Worm (Caenorhabditis elegans) whole organism, young adult: ENCODE measurements around the gene C05A9.2.

Experiments used
- B0035.1 ChIP-seq: sonication (generic microtip); optimal IDR thresholded peaks from 2 replicates; lab custom pipeline; 2016; ENCODE audit warnings: missing genetic modification characterization, mild to moderate bottlenecking, missing compliant biosample characterization, missing genotype, missing genetic modification reagents
- B0336.3 ChIP-seq: fragments of 200-800 bp; sonication (Bioruptor generic); IDR thresholded peaks from 2 replicates; pipeline ENCODE4 v1.3.6; 2022; ENCODE audit warnings: missing genetic modification characterization, missing compliant biosample characterization
- D2030.7 ChIP-seq: fragments of 200-800 bp; sonication (Bioruptor generic); IDR thresholded peaks from 2 replicates; pipeline ENCODE4 v1.3.6; 2022; ENCODE audit warnings: missing genetic modification reagents, missing genetic modification characterization, missing compliant biosample characterization
- F23B12.7 ChIP-seq: sonication (generic microtip); optimal IDR thresholded peaks from 2 replicates; lab custom pipeline; 2017; ENCODE audit warnings: missing genetic modification characterization, mild to moderate bottlenecking, missing compliant biosample characterization, antibody characterized with exemption, moderate library complexity; ENCODE audit not compliant: insufficient read depth
- F55B11.4 ChIP-seq: sonication (generic microtip); optimal IDR thresholded peaks from 2 replicates; lab custom pipeline; 2016; ENCODE audit warnings: missing compliant biosample characterization, missing genetic modification characterization, borderline replicate concordance; ENCODE audit not compliant: insufficient read depth
- F57C9.4 ChIP-seq: sonication (generic microtip); optimal IDR thresholded peaks from 2 replicates; lab custom pipeline; 2017; ENCODE audit warnings: mild to moderate bottlenecking, missing genetic modification characterization, missing compliant biosample characterization
- Y53F4B.3 ChIP-seq: fragments of 200-800 bp; sonication (Bioruptor generic); IDR thresholded peaks from 2 replicates; pipeline ENCODE4 v1.3.6; 2022; ENCODE audit warnings: missing genetic modification reagents, missing genetic modification characterization, missing compliant biosample characterization
- Y95B8A.8 ChIP-seq: fragments of 200-800 bp; sonication (Bioruptor generic); IDR thresholded peaks from 2 replicates; pipeline ENCODE4 v1.3.6; 2022; ENCODE audit warnings: missing genetic modification reagents, missing genetic modification characterization, missing compliant biosample characterization
- akir-1 ChIP-seq: fragments of 200-800 bp; sonication (Bioruptor generic); optimal IDR thresholded peaks from 2 replicates; lab custom pipeline; 2018; ENCODE audit warnings: mild to moderate bottlenecking, missing genetic modification characterization, moderate library complexity, missing compliant biosample characterization
- ama-1 ChIP-seq, 3 experiments: fragments of 150-350 bp in 1 of 3; sonication (generic microtip) in 2 of 3; optimal IDR thresholded peaks; 2 replicates each; lab custom pipeline; 2014 to 2018; ENCODE audit warnings: missing biosample characterization in 2 of 3, missing genetic modification characterization in 2 of 3, missing genetic modification reagents in 2 of 3
- aptf-2 ChIP-seq: fragments of 200-800 bp; sonication (Bioruptor generic); conservative IDR thresholded peaks from 2 replicates; pipeline ENCODE4 v1.3.6; 2022; ENCODE audit warnings: missing genetic modification reagents, missing genetic modification characterization, missing compliant biosample characterization
- attf-3 ChIP-seq: fragments of 200-800 bp; sonication (Bioruptor generic); conservative IDR thresholded peaks from 2 replicates; pipeline ENCODE4 v1.3.6; 2022; ENCODE audit warnings: missing genetic modification reagents, missing genetic modification characterization, missing compliant biosample characterization
- attf-5 ChIP-seq: fragments of 200-800 bp; sonication (Bioruptor generic); optimal IDR thresholded peaks from 2 replicates; lab custom pipeline; 2018; ENCODE audit warnings: mild to moderate bottlenecking, missing genetic modification characterization, missing compliant biosample characterization
- cebp-1 ChIP-seq, 2 experiments: fragments of 200-800 bp in 1 of 2; sonication (Bioruptor generic) in 1 of 2; sonication (generic microtip) in 1 of 2; IDR thresholded peaks in 1 of 2; optimal IDR thresholded peaks in 1 of 2; 2 replicates each; pipeline versions ENCODE4 v1.3.6 to Lab custom; 2017 to 2022; ENCODE audit warnings: missing compliant biosample characterization in 2 of 2, missing genetic modification characterization in 2 of 2, mild to moderate bottlenecking in 1 of 2, missing genetic modification reagents in 1 of 2, moderate library complexity in 1 of 2
- ceh-58 ChIP-seq: fragments of 200-800 bp; sonication (Bioruptor generic); IDR thresholded peaks from 2 replicates; pipeline ENCODE4 v1.3.6; 2022; ENCODE audit warnings: missing genetic modification characterization, missing compliant biosample characterization
- ceh-79 ChIP-seq: sonication (generic microtip); optimal IDR thresholded peaks from 2 replicates; lab custom pipeline; 2017; ENCODE audit warnings: mild to moderate bottlenecking, missing genetic modification characterization, missing compliant biosample characterization
- dox-1 ChIP-seq: fragments of 200-800 bp; sonication (Bioruptor generic); IDR thresholded peaks from 2 replicates; pipeline ENCODE4 v1.3.6; 2022; ENCODE audit warnings: missing genetic modification reagents, missing genetic modification characterization, missing compliant biosample characterization
- egl-18 ChIP-seq: fragments of 200-800 bp; sonication (Bioruptor generic); IDR thresholded peaks from 2 replicates; pipeline ENCODE4 v1.3.6; 2022; ENCODE audit warnings: missing genetic modification reagents, missing genetic modification characterization, missing compliant biosample characterization
- egrh-3 ChIP-seq: fragments of 200-800 bp; sonication (Bioruptor generic); IDR thresholded peaks from 2 replicates; pipeline ENCODE4 v1.3.6; 2022; ENCODE audit warnings: missing genetic modification reagents, missing genetic modification characterization, missing compliant biosample characterization
- ets-4 ChIP-seq: fragments of 200-800 bp; sonication (Bioruptor generic); optimal IDR thresholded peaks from 2 replicates; lab custom pipeline; 2018; ENCODE audit warnings: mild to moderate bottlenecking, missing genetic modification characterization, missing compliant biosample characterization
- gei-17 ChIP-seq: fragments of 200-800 bp; sonication (Bioruptor generic); optimal IDR thresholded peaks from 2 replicates; lab custom pipeline; 2018; ENCODE audit warnings: mild to moderate bottlenecking, missing genetic modification characterization, missing compliant biosample characterization
- him-1 ChIP-seq: sonication (generic microtip); optimal IDR thresholded peaks from 2 replicates; lab custom pipeline; 2016; ENCODE audit warnings: missing genotype, missing genetic modification reagents, missing genetic modification characterization, missing compliant biosample characterization
- hlh-26 ChIP-seq: fragments of 200-800 bp; sonication (Bioruptor generic); conservative IDR thresholded peaks from 2 replicates; pipeline ENCODE4 v1.3.6; 2022; ENCODE audit warnings: missing genetic modification reagents, missing genetic modification characterization, missing compliant biosample characterization
- let-607 ChIP-seq, 2 experiments: fragments of 200-800 bp in 1 of 2; sonication (Bioruptor generic) in 1 of 2; sonication (generic microtip) in 1 of 2; optimal IDR thresholded peaks; 2 replicates each; lab custom pipeline; 2016 to 2018; ENCODE audit warnings: mild to moderate bottlenecking in 2 of 2, missing compliant biosample characterization in 2 of 2, missing genetic modification characterization in 2 of 2, moderate library complexity in 2 of 2, missing genotype in 1 of 2
- lin-35 ChIP-seq, 3 experiments: fragments of 150-350 bp in 2 of 3; sonication (generic microtip) in 1 of 3; optimal IDR thresholded peaks; 2 replicates each; lab custom pipeline; 2014 to 2018; ENCODE audit warnings: missing biosample characterization in 3 of 3, missing genetic modification characterization in 3 of 3, missing genetic modification reagents in 3 of 3
- lir-1 ChIP-seq: fragments of 200-800 bp; sonication (Bioruptor generic); conservative IDR thresholded peaks from 2 replicates; pipeline ENCODE4 v1.3.6; 2022; ENCODE audit warnings: missing genetic modification reagents, missing genetic modification characterization, missing compliant biosample characterization
- lsy-27 ChIP-seq: sonication (generic microtip); optimal IDR thresholded peaks from 2 replicates; lab custom pipeline; 2017; ENCODE audit warnings: missing genetic modification characterization, mild to moderate bottlenecking, missing compliant biosample characterization, antibody characterized with exemption, missing genotype, borderline replicate concordance; ENCODE audit not compliant: insufficient read depth
- mel-28 ChIP-seq: sonication (generic microtip); optimal IDR thresholded peaks from 2 replicates; lab custom pipeline; 2016; ENCODE audit warnings: borderline replicate concordance, mild to moderate bottlenecking, missing genetic modification characterization, missing compliant biosample characterization
- mes-4 ChIP-seq: sonication (generic microtip); optimal IDR thresholded peaks from 2 replicates; lab custom pipeline; 2016; ENCODE audit warnings: missing genotype, missing genetic modification characterization, missing compliant biosample characterization
- mxl-1 ChIP-seq: sonication (generic microtip); optimal IDR thresholded peaks from 2 replicates; lab custom pipeline; 2016; ENCODE audit warnings: missing genetic modification characterization, missing compliant biosample characterization
- nhr-27 ChIP-seq: fragments of 200-800 bp; sonication (Bioruptor generic); optimal IDR thresholded peaks from 2 replicates; lab custom pipeline; 2018; ENCODE audit warnings: mild to moderate bottlenecking, missing genetic modification characterization, moderate library complexity, missing compliant biosample characterization
- nhr-80 ChIP-seq: sonication (generic microtip); optimal IDR thresholded peaks from 2 replicates; lab custom pipeline; 2016; ENCODE audit warnings: missing genetic modification characterization, missing compliant biosample characterization
- pha-4 ChIP-seq: fragments of 150-350 bp; sonication (generic microtip); optimal IDR thresholded peaks from 2 replicates; lab custom pipeline; 2014; ENCODE audit warnings: missing biosample characterization, missing genetic modification reagents, missing genetic modification characterization
- ztf-22 ChIP-seq: fragments of 200-800 bp; sonication (Bioruptor generic); optimal IDR thresholded peaks from 2 replicates; lab custom pipeline; 2018; ENCODE audit warnings: mild to moderate bottlenecking, missing genetic modification characterization, moderate library complexity, missing compliant biosample characterization

C05A9.2 gene

DNA sequence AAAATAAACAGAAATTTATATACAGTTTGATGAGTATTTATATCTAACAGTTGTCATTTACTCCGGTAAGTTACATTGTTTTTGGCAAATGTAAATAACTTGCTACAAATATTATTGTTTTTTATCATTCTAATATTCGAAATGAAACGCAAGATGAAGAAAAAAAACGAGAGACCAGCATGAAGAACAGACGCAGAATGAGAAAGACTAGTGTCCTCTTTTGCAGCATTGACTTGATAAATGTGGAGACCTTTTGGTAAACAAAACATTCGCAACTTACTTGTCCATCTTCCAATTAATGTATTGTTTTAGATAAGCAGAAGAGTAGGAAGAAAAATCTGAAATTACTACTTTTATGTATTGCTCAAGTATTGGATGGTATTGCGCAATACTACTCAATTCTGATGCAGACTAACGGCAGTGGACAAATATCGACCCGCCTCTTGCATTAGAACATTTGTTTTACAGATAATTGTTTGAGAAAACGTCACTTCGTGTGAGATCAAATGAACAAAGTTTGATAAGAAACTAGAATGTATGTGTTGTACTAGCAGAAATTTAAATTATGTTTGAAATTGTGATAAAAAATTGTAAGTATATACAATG is 32.8 kb upstream of the C05A9.2 start, which contains the start of gene pgp-6:
pgp-6 (minus strand) TSS at position 288 of the 606 bp plus-strand sequence.
- TF ChIP-seq cebp-1 (GFP tag; IDR thresholded peaks at IDR 0.05; lab: Robert Waterston, UW) (peak; percentile 39; the same call in 1 of the 2 replicates), cebp-1 (tag; optimal IDR thresholded peaks at IDR 0.05; lab: Kevin White, UChicago) (no peak), pha-4 (tag; lab: Kevin White, UChicago) (no peak)

DNA sequence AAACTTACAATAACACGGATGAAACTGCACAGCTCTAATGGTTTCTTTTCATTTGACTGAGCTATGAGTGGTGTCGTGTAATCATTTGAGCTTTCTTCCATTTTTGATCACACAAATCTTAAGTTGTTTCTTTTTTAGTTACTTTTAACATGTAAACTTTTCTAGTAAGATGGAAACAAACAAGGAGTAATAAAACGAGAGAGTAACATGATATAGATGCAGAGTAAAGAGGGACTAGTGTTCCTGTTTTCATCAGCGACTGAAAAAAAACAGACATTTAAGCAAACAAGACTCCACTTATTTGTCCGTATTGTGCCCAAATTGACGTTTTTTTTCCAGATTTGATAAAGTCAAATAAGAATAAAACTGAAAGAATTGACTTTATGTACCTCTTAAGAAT is 25.7 kb upstream of the C05A9.2 start, which contains the start of gene pgp-7:
pgp-7 (minus strand) TSS at position 101 of the 400 bp plus-strand sequence.
- TF ChIP-seq nhr-27 (tag; lab: Kevin White, UChicago) (no peak), him-1 (no peak), lir-1 (GFP tag; lab: Robert Waterston, UW) (no peak), lin-35 (GFP tag; optimal IDR thresholded peaks at IDR 0.05; lab: Kevin White, UChicago) (no peak), egrh-3 (GFP tag; lab: Robert Waterston, UW) (no peak), ceh-58 (no peak), let-607 (tag; optimal IDR thresholded peaks at IDR 0.05; lab: Kevin White, UChicago) (no peak)
- TF ChIP-seq, all 124 proteins: peak for 0

DNA sequence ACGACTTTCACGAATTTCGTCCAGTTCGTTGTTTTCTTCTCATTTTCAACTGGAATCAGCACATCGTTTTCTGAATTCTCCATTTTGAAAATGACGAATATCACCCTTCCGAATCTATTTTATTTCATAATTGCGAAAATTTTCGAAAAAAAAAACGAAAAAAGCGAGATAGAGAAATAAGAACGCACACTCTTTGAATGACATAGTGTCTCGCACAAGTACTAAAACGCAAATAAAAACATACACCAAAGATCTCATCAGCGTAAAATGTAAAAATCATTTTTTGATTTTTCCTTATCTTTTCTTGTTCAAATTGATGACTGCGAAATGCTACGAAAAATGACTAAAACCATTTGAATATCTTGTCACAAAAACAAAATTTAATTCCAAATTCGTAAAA is 19.8 kb upstream of the C05A9.2 start, which contains the start of gene pgp-8:
pgp-8 (minus strand) TSS at position 101 of the 400 bp plus-strand sequence.
- no peak for TF ChIP-seq F55B11.4 (tag; lab: Kevin White, UChicago)
- peak; percentile 12 for TF ChIP-seq nhr-80 (tag; lab: Kevin White, UChicago)
- TF ChIP-seq, all 124 proteins: peak for 1

DNA sequence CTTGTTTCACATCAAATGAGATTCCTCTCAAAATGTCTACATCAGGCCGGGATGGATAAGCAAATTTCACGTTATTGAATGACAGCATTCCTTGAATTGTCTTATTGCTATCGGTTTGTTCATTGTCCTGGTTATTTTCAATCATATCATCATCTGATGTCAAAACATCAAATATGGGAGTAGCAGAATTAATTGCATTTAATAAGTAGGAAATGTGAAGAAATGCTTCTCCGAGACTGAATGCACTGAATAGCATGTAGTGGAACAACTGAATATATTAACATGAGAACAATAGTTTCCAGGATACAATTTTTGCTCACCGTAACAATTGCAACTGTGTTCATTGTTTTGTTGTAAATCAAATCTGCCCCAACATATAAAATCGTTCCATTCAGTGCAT is 18.1 kb upstream of the C05A9.2 start:
- TF ChIP-seq aptf-2 (GFP tag; lab: Robert Waterston, UW) (no peak), Y53F4B.3 (GFP tag; lab: Robert Waterston, UW) (no peak), pha-4 (tag; lab: Kevin White, UChicago) (no peak)
- TF ChIP-seq, all 124 proteins: peak for 0

DNA sequence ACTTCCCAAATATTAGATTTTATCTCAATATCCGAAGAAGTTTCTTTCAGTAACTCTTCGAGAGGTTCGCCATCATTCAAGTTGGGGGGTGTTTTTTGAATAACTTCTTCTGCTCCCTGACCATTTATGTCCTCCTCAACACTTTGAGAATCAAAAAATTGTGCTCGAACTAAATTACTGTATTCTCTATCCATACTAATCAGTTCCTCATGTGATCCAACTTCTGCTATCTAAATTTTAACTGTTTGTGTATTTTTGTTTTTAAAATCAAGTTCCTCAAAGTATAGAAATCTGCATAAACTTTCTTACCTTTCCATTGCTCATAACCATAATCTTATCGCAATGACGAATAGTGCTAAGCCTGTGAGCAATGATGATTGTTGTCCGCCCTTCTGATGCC is 17.2 kb upstream of the C05A9.2 start:
- no peak for TF ChIP-seq akir-1
- TF ChIP-seq Y95B8A.8 (GFP tag; lab: Robert Waterston, UW) = no peak
- TF ChIP-seq gei-17 (GFP tag; lab: Kevin White, UChicago) = no peak
- no peak for TF ChIP-seq mel-28 (tag; lab: Kevin White, UChicago)
- no peak for TF ChIP-seq B0336.3

- TF ChIP-seq mes-4 (tag; lab: Kevin White, UChicago) (no peak), F57C9.4 (tag; lab: Kevin White, UChicago) (no peak), hlh-26 (no peak), attf-3 (GFP tag; lab: Robert Waterston, UW) (no peak), lsy-27 (no peak), egl-18 (no peak), ztf-22 (GFP tag; lab: Kevin White, UChicago) (no peak), attf-5 (GFP tag; lab: Kevin White, UChicago) (no peak), ets-4 (GFP tag; lab: Kevin White, UChicago) (no peak), F23B12.7 (no peak), ceh-79 (no peak), let-607 (tag; optimal IDR thresholded peaks at IDR 0.05; lab: Kevin White, UChicago) (no peak), B0035.1 (no peak), mxl-1 (tag; lab: Kevin White, UChicago) (no peak), ama-1 (optimal IDR thresholded peaks at IDR 0.05; lab: Kevin White, UChicago) (no peak), ama-1 (GFP tag; optimal IDR thresholded peaks at IDR 0.05; lab: Kevin White, UChicago) (no peak), dox-1 (no peak), D2030.7 (GFP tag; lab: Robert Waterston, UW) (no peak)
Observed at ce11 chrX:10859622-10860021, 15.1 kb upstream of the C05A9.2 start.
